Fruit fly (Drosophila melanogaster): ENCODE measurements around the gene CG3078.
A peak's percentile ranks its signal among the peaks of the same experiment; 100 is the strongest.

DNA sequence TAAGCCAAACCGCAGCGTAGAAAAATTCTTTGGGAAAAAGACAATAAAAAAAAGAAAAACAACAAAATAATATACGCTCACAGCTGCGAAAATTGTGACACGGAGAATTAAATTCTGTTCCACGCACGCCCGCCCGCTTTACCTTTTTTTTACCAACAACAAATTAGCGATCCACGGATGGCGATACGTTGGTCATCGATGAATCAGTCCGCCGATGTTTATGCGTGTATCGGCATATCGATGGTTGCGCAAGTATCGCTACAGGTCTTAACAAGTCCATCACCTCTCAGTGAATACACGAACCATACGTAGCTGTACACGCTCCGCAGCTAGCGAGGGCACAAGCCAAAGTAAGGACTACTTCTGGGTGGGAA is 10.9 kb upstream of the CG3078 start, which contains the start of gene CG2924:
- no peak for TF ChIP-seq net (GFP tag; optimal IDR thresholded peaks at IDR 0.05)
- no peak for TF ChIP-seq Blimp-1 (GFP tag; optimal IDR thresholded peaks at IDR 0.05)
- TF ChIP-seq pdm3 (GFP tag; optimal IDR thresholded peaks at IDR 0.05): no peak
- peak; percentile 50 for TF ChIP-seq svp (GFP tag)
- TF ChIP-seq CG8119 (GFP tag; IDR thresholded peaks at IDR 0.05): no peak
- TF ChIP-seq CG7368 (GFP tag; optimal IDR thresholded peaks at IDR 0.05): no peak
- peak; percentile 33 for TF ChIP-seq CG3919 (GFP tag; optimal IDR thresholded peaks at IDR 0.05)
- TF ChIP-seq dac (GFP tag; optimal IDR thresholded peaks at IDR 0.05): no peak
- TF ChIP-seq esn (GFP tag; optimal IDR thresholded peaks at IDR 0.05): peak; percentile 34
- no peak for TF ChIP-seq fkh (GFP tag; optimal IDR thresholded peaks at IDR 0.05)
- TF ChIP-seq OdsH (GFP tag; optimal IDR thresholded peaks at IDR 0.05): no peak
- no peak for TF ChIP-seq Ets96B (tag; optimal IDR thresholded peaks at IDR 0.05)
- no peak for TF ChIP-seq Smox (GFP tag; optimal IDR thresholded peaks at IDR 0.05)
